Worm (Caenorhabditis elegans): ENCODE data around the gene srg-1.
A peak's percentile ranks its signal among the peaks of the same experiment; 100 is the strongest.

The srg-1 gene

ce11 chrIII:6278301-6278827, 20.2 kb upstream of the srg-1 start, which contains the start of gene C18F10.7:
C18F10.7 (minus strand) TSS chrIII:6278351.
- TF ChIP-seq sdz-12 (GFP tag; optimal IDR thresholded peaks at IDR 0.05) = no peak
- TF ChIP-seq T20F7.1 (GFP tag; optimal IDR thresholded peaks at IDR 0.05) = no peak
- peak; percentile 69 for TF ChIP-seq hmg-1.1 (GFP tag; IDR thresholded peaks at IDR 0.05)
- TF ChIP-seq arid-1 (GFP tag; conservative IDR thresholded peaks at IDR 0.05) = peak; percentile 53; the same call in 1 of the 2 replicates
- no peak for TF ChIP-seq zfp-2 (tag; optimal IDR thresholded peaks at IDR 0.05)
- TF ChIP-seq lin-38 (GFP tag; IDR thresholded peaks at IDR 0.05) = no peak
- no peak for TF ChIP-seq mep-1 (tag; optimal IDR thresholded peaks at IDR 0.05)
- TF ChIP-seq mdt-29 (GFP tag; IDR thresholded peaks at IDR 0.05) = no peak
- no peak for TF ChIP-seq nhr-77 (tag; optimal IDR thresholded peaks at IDR 0.05)
- 0 out of 2 replicates have a peak, but pooled peaks have one; percentile 31 for TF ChIP-seq php-3 (GFP tag; IDR thresholded peaks at IDR 0.05)
- TF ChIP-seq madf-5 (GFP tag; IDR thresholded peaks at IDR 0.05) = no peak
- TF ChIP-seq snpc-1.2 (GFP tag; IDR thresholded peaks at IDR 0.05) = no peak; the same call in 1 of the 2 replicates
- no peak for TF ChIP-seq ceh-20 (GFP tag; IDR thresholded peaks at IDR 0.05)
- TF ChIP-seq duxl-1 (tag; optimal IDR thresholded peaks at IDR 0.05; ENCODE audit: poor library complexity) = no peak
- peak; percentile 95 for TF ChIP-seq hlh-30 (tag; optimal IDR thresholded peaks at IDR 0.05; ENCODE audit: insufficient read depth)
- no peak for TF ChIP-seq attf-4 (tag; optimal IDR thresholded peaks at IDR 0.05)
- TF ChIP-seq zag-1 (tag; optimal IDR thresholded peaks at IDR 0.05) = no peak
- TF ChIP-seq nhr-42 (GFP tag; IDR thresholded peaks at IDR 0.05) = no peak
- TF ChIP-seq lir-3 (tag; optimal IDR thresholded peaks at IDR 0.05) = no peak
- no peak for TF ChIP-seq tag-97 (GFP tag; IDR thresholded peaks at IDR 0.05)
- no peak for TF ChIP-seq aly-2 (tag; optimal IDR thresholded peaks at IDR 0.05)
- TF ChIP-seq ama-1 (optimal IDR thresholded peaks at IDR 0.05) = no peak
- no peak for TF ChIP-seq nhr-111 (GFP tag; optimal IDR thresholded peaks at IDR 0.05)
- no peak for TF ChIP-seq Y105C5A.15 (GFP tag; IDR thresholded peaks at IDR 0.05)
- TF ChIP-seq vab-7 (GFP tag; IDR thresholded peaks at IDR 0.05) = no peak
- TF ChIP-seq F49E8.2 (tag; optimal IDR thresholded peaks at IDR 0.05; ENCODE audit: borderline replicate concordance) = peak; percentile 8
- TF ChIP-seq nhr-102 (tag; optimal IDR thresholded peaks at IDR 0.05) = peak; percentile 1
- TF ChIP-seq lin-39 (tag; optimal IDR thresholded peaks at IDR 0.05) = no peak
- TF ChIP-seq ZK337.2 (GFP tag; IDR thresholded peaks at IDR 0.05) = no peak
- no peak for TF ChIP-seq ceh-44 (GFP tag; IDR thresholded peaks at IDR 0.05)
- peak; percentile 69 for TF ChIP-seq hlh-11 (tag; optimal IDR thresholded peaks at IDR 0.05)
- peak; percentile 49 for TF ChIP-seq mes-2 (tag; optimal IDR thresholded peaks at IDR 0.05; ENCODE audit: poor library complexity, severe bottlenecking)
- TF ChIP-seq nhr-237 (tag; optimal IDR thresholded peaks at IDR 0.05) = no peak
- TF ChIP-seq madf-9 (GFP tag; conservative IDR thresholded peaks at IDR 0.05) = no peak
- no peak for TF ChIP-seq gei-8 (GFP tag; optimal IDR thresholded peaks at IDR 0.05)
- no peak for TF ChIP-seq dmd-9 (GFP tag; IDR thresholded peaks at IDR 0.05)
- TF ChIP-seq tra-1 (GFP tag; IDR thresholded peaks at IDR 0.05) = no peak
- no peak for TF ChIP-seq mxl-2 (GFP tag; conservative IDR thresholded peaks at IDR 0.05)
- peak; percentile 42 for TF ChIP-seq dpl-1 (GFP tag; optimal IDR thresholded peaks at IDR 0.05)
- TF ChIP-seq zip-11 (GFP tag; IDR thresholded peaks at IDR 0.05) = no peak
- TF ChIP-seq mxl-3 (GFP tag; optimal IDR thresholded peaks at IDR 0.05) = no peak
- no peak for TF ChIP-seq set-16 (GFP tag; IDR thresholded peaks at IDR 0.05)
- TF ChIP-seq lin-29 (GFP tag; IDR thresholded peaks at IDR 0.05) = no peak
- no peak for TF ChIP-seq unc-39 (tag; optimal IDR thresholded peaks at IDR 0.05)
- TF ChIP-seq hif-1 (tag; optimal IDR thresholded peaks at IDR 0.05) = no peak
- TF ChIP-seq snpc-4 (tag; optimal IDR thresholded peaks at IDR 0.05) = no peak
- no peak for TF ChIP-seq jun-1 (tag; optimal IDR thresholded peaks at IDR 0.05)
- TF ChIP-seq nhr-25 (tag; optimal IDR thresholded peaks at IDR 0.05; ENCODE audit: borderline replicate concordance, insufficient read depth) = no peak
- TF ChIP-seq Y75B8A.6 (GFP tag; IDR thresholded peaks at IDR 0.05) = no peak
- TF ChIP-seq unc-62 (GFP tag; optimal IDR thresholded peaks at IDR 0.05 in 1 of 2) = peak in 1 of 2 experiments; percentile 70
- no peak for TF ChIP-seq unc-62 (tag; optimal IDR thresholded peaks at IDR 0.05)
